Worm (Caenorhabditis elegans): Measurements from ENCODE around the gene lect-2.

DNA sequence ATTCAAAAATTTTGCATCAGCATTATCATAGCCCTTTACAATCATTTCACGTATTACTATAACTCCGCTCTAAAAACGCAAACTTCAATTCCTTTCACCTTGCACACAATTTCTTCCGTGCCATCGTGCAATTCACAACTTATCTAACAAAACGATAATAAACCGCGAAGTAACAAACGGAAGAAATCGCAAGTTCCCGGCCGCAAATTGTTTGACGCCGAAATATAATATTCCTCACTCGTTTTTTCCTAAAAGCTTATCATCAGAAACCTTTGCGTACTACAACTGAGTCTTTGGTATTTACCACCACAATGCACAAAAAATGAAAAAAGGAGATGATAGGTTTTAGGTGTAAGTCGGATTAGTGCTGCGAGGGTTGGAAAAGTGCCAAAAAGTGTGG lies 43.2 kb upstream of the lect-2 start:
- TF ChIP-seq dpl-1 (GFP tag; optimal IDR thresholded peaks at IDR 0.05) (no peak), cebp-1 (GFP tag; IDR thresholded peaks at IDR 0.05) (no peak), cebp-1 (tag; optimal IDR thresholded peaks at IDR 0.05) (no peak), hmg-20 (GFP tag; IDR thresholded peaks at IDR 0.05) (no peak), nfyb-1 (GFP tag; IDR thresholded peaks at IDR 0.05) (no peak), snpc-4 (GFP tag; optimal IDR thresholded peaks at IDR 0.05) (no peak), snpc-4 (tag; optimal IDR thresholded peaks at IDR 0.05) (no peak), F33H1.4 (GFP tag; IDR thresholded peaks at IDR 0.05) (no peak), lin-35 (GFP tag; optimal IDR thresholded peaks at IDR 0.05) (no peak), sea-2 (GFP tag; IDR thresholded peaks at IDR 0.05) (no peak), lag-1 (GFP tag; IDR thresholded peaks at IDR 0.05) (no peak), K12H6.12 (tag; optimal IDR thresholded peaks at IDR 0.05) (no peak), efl-1 (GFP tag; optimal IDR thresholded peaks at IDR 0.05) (no peak)
